Fruit fly (Drosophila melanogaster) whole organism, prepupa: ENCODE data around the gene dpr18.

Experiments used
- CG10631 ChIP-seq: fragments of 200-800 bp; sonication (Bioruptor generic); optimal IDR thresholded peaks from 2 replicates; lab custom pipeline; 2016; ENCODE audit warnings: missing biosample characterization, missing genetic modification characterization
- CG10669 ChIP-seq: fragments of 200-800 bp; sonication (Bioruptor generic); optimal IDR thresholded peaks from 3 replicates; lab custom pipeline; 2018; ENCODE audit warnings: missing biosample characterization, mild to moderate bottlenecking, missing genetic modification characterization, moderate library complexity
- CG11762 ChIP-seq: fragments of 200-800 bp; sonication (Bioruptor generic); optimal IDR thresholded peaks from 3 replicates; lab custom pipeline; 2016; ENCODE audit warnings: missing biosample characterization, missing genetic modification characterization; ENCODE audit not compliant: insufficient read depth
- CG15336 ChIP-seq: fragments of 200-800 bp; sonication (Bioruptor generic); IDR thresholded peaks from 2 replicates; pipeline ENCODE4 v1.3.6; 2022; ENCODE audit warnings: missing biosample characterization, missing genetic modification characterization
- CG16779 ChIP-seq: fragments of 200-800 bp; sonication (Bioruptor generic); optimal IDR thresholded peaks from 3 replicates; lab custom pipeline; 2017; ENCODE audit warnings: missing biosample characterization, mild to moderate bottlenecking, missing genetic modification characterization
- CG3032 ChIP-seq: fragments of 200-800 bp; optimal IDR thresholded peaks from 2 replicates; lab custom pipeline; 2019; ENCODE audit warnings: missing biosample characterization, mild to moderate bottlenecking, missing genetic modification characterization, moderate library complexity
- CG31627 ChIP-seq: fragments of 200-800 bp; sonication (Bioruptor generic); optimal IDR thresholded peaks from 3 replicates; lab custom pipeline; 2016; ENCODE audit warnings: missing biosample characterization, missing genetic modification characterization
- CG32006 ChIP-seq: fragments of 200-800 bp; sonication (Bioruptor generic); optimal IDR thresholded peaks from 3 replicates; lab custom pipeline; 2017; ENCODE audit warnings: missing biosample characterization, mild to moderate bottlenecking, missing genetic modification characterization
- CG34406 ChIP-seq: fragments of 200-800 bp; sonication (Bioruptor generic); optimal IDR thresholded peaks from 3 replicates; lab custom pipeline; 2016; ENCODE audit warnings: missing biosample characterization, missing genetic modification characterization
- CG4318 ChIP-seq: fragments of 200-800 bp; sonication (Bioruptor generic); optimal IDR thresholded peaks from 3 replicates; lab custom pipeline; 2017; ENCODE audit warnings: missing biosample characterization, mild to moderate bottlenecking, missing genetic modification characterization
- CG6276 ChIP-seq: fragments of 200-800 bp; sonication (Bioruptor generic); optimal IDR thresholded peaks from 2 replicates; lab custom pipeline; 2017; ENCODE audit warnings: missing biosample characterization, mild to moderate bottlenecking, missing genetic modification characterization
- CG6792 ChIP-seq: fragments of 200-800 bp; sonication (Bioruptor generic); optimal IDR thresholded peaks from 3 replicates; lab custom pipeline; 2016; ENCODE audit warnings: missing biosample characterization, missing genetic modification characterization
- CG6808 ChIP-seq: fragments of 200-800 bp; sonication (Bioruptor generic); optimal IDR thresholded peaks from 3 replicates; lab custom pipeline; 2017; ENCODE audit warnings: missing biosample characterization, missing genetic modification characterization, mild to moderate bottlenecking, moderate library complexity, missing genetic modification reagents
- CG6854 ChIP-seq: fragments of 200-800 bp; sonication (Bioruptor generic); optimal IDR thresholded peaks from 2 replicates; lab custom pipeline; 2017; ENCODE audit warnings: missing biosample characterization, mild to moderate bottlenecking, missing genetic modification characterization
- CG8119 ChIP-seq: fragments of 200-800 bp; sonication (Bioruptor generic); IDR thresholded peaks from 3 replicates; pipeline ENCODE4 v1.3.6; 2022; ENCODE audit warnings: missing biosample characterization, missing genetic modification characterization
- CG8319 ChIP-seq: fragments of 200-800 bp; sonication (Bioruptor generic); optimal IDR thresholded peaks from 3 replicates; lab custom pipeline; 2016; ENCODE audit warnings: missing biosample characterization, missing genetic modification characterization
- CG8632 ChIP-seq: fragments of 200-800 bp; sonication (Bioruptor generic); optimal IDR thresholded peaks from 3 replicates; lab custom pipeline; 2016; ENCODE audit warnings: missing biosample characterization, missing genetic modification characterization
- CG9139 ChIP-seq: fragments of 200-800 bp; sonication (Bioruptor generic); optimal IDR thresholded peaks from 3 replicates; lab custom pipeline; 2017; ENCODE audit warnings: missing biosample characterization, mild to moderate bottlenecking, missing genetic modification characterization
- Eip75B ChIP-seq: fragments of 200-800 bp; sonication (Bioruptor generic); optimal IDR thresholded peaks from 3 replicates; lab custom pipeline; 2016; ENCODE audit warnings: missing biosample characterization, missing genetic modification characterization
- Eip78C ChIP-seq: fragments of 200-800 bp; sonication (Bioruptor generic); peaks from one replicate; lab custom pipeline; 2016; ENCODE audit warnings: missing biosample characterization, missing genetic modification characterization
- Eip93F ChIP-seq: fragments of 200-800 bp; sonication (Bioruptor generic); optimal IDR thresholded peaks from 2 replicates; lab custom pipeline; 2016; ENCODE audit warnings: missing biosample characterization, mild to moderate bottlenecking, missing genetic modification characterization
- Hr38 ChIP-seq: sonication (Bioruptor generic); optimal IDR thresholded peaks from 2 replicates; lab custom pipeline; 2016; ENCODE audit warnings: missing biosample characterization, missing genetic modification characterization
- Hr39 ChIP-seq: fragments of 200-800 bp; sonication (Bioruptor generic); optimal IDR thresholded peaks from 2 replicates; lab custom pipeline; 2016; ENCODE audit warnings: missing biosample characterization, missing genetic modification characterization
- Hr4 ChIP-seq: fragments of 200-800 bp; sonication (Bioruptor generic); optimal IDR thresholded peaks from 3 replicates; lab custom pipeline; 2016; ENCODE audit warnings: missing biosample characterization, missing genetic modification characterization
- Met ChIP-seq: fragments of 200-800 bp; sonication (Bioruptor generic); optimal IDR thresholded peaks from 3 replicates; lab custom pipeline; 2016; ENCODE audit warnings: missing biosample characterization, missing genetic modification characterization
- OdsH ChIP-seq: fragments of 200-800 bp; sonication (Bioruptor generic); optimal IDR thresholded peaks from 3 replicates; lab custom pipeline; 2016; ENCODE audit warnings: missing biosample characterization, missing genetic modification characterization
- Sox102F ChIP-seq: fragments of 200-800 bp; sonication (Bioruptor generic); optimal IDR thresholded peaks from 2 replicates; lab custom pipeline; 2016; ENCODE audit warnings: missing biosample characterization, mild to moderate bottlenecking, missing genetic modification characterization
- Sox14 ChIP-seq: fragments of 200-800 bp; sonication (Bioruptor generic); optimal IDR thresholded peaks from 3 replicates; lab custom pipeline; 2016; ENCODE audit warnings: missing biosample characterization, missing genetic modification characterization
- Sox15 ChIP-seq: fragments of 200-800 bp; sonication (Bioruptor generic); optimal IDR thresholded peaks from 3 replicates; lab custom pipeline; 2016; ENCODE audit warnings: missing biosample characterization, missing genetic modification characterization
- achi ChIP-seq: fragments of 200-800 bp; sonication (Bioruptor generic); optimal IDR thresholded peaks from 3 replicates; lab custom pipeline; 2016; ENCODE audit warnings: missing biosample characterization, missing genetic modification characterization
- acj6 ChIP-seq: fragments of 200-800 bp; sonication (Bioruptor generic); optimal IDR thresholded peaks from 3 replicates; lab custom pipeline; 2016; ENCODE audit warnings: missing biosample characterization, missing genetic modification characterization
- cyc ChIP-seq: fragments of 200-800 bp; sonication (Bioruptor generic); optimal IDR thresholded peaks from 3 replicates; lab custom pipeline; 2016; ENCODE audit warnings: missing biosample characterization, missing genetic modification characterization
- dsx ChIP-seq: fragments of 200-800 bp; optimal IDR thresholded peaks from 3 replicates; lab custom pipeline; 2019; ENCODE audit warnings: missing biosample characterization, mild to moderate bottlenecking, missing genetic modification characterization, moderate library complexity; ENCODE audit not compliant: poor library complexity, severe bottlenecking
- esn ChIP-seq: fragments of 200-800 bp; sonication (Bioruptor generic); optimal IDR thresholded peaks from 2 replicates; lab custom pipeline; 2016; ENCODE audit warnings: missing biosample characterization, mild to moderate bottlenecking, missing genetic modification characterization, moderate library complexity
- fd85E ChIP-seq: fragments of 200-800 bp; sonication (Bioruptor generic); optimal IDR thresholded peaks from 3 replicates; lab custom pipeline; 2016; ENCODE audit warnings: missing biosample characterization, missing genetic modification characterization
- lz ChIP-seq: fragments of 200-800 bp; sonication (Bioruptor generic); optimal IDR thresholded peaks from 3 replicates; lab custom pipeline; 2016; ENCODE audit warnings: missing biosample characterization, missing genetic modification characterization
- pdm3 ChIP-seq: fragments of 200-800 bp; sonication (Bioruptor generic); optimal IDR thresholded peaks from 3 replicates; lab custom pipeline; 2016; ENCODE audit warnings: missing biosample characterization, missing genetic modification characterization
- spab ChIP-seq: fragments of 200-800 bp; sonication (Bioruptor generic); optimal IDR thresholded peaks from 2 replicates; lab custom pipeline; 2017; ENCODE audit warnings: missing biosample characterization, mild to moderate bottlenecking, missing genetic modification characterization, missing genetic modification reagents
- ss ChIP-seq, 2 experiments: fragments of 200-800 bp; sonication (Bioruptor generic); optimal IDR thresholded peaks; 2 replicates in 1 of 2; 3 replicates in 1 of 2; lab custom pipeline; 2017 to 2018; ENCODE audit warnings: mild to moderate bottlenecking in 2 of 2, missing biosample characterization in 2 of 2, missing genetic modification characterization in 2 of 2, moderate library complexity in 1 of 2
- svp ChIP-seq: fragments of 200-800 bp; sonication (Bioruptor generic); peaks from one replicate; lab custom pipeline; 2016; ENCODE audit warnings: missing biosample characterization, missing genetic modification characterization
- vri ChIP-seq: fragments of 200-800 bp; sonication (Bioruptor generic); optimal IDR thresholded peaks from 3 replicates; lab custom pipeline; 2016; ENCODE audit warnings: missing biosample characterization, mild to moderate bottlenecking, missing genetic modification characterization

The dpr18 gene

dm6 chrX:16085865-16086592 lies 22.5 kb downstream of the dpr18 start:
- TF ChIP-seq pdm3 (GFP tag; lab: Kevin White, UChicago): peak; percentile 47
- no peak for TF ChIP-seq CG34406 (GFP tag; lab: Kevin White, UChicago)
- TF ChIP-seq CG3032 (tag; lab: Kevin White, UChicago): no peak
- peak; percentile 8 for TF ChIP-seq cyc (GFP tag; lab: Kevin White, UChicago)
- TF ChIP-seq CG10669 (GFP tag; lab: Kevin White, UChicago): no peak
- no peak for TF ChIP-seq CG6854 (GFP tag; lab: Kevin White, UChicago)
- peak; percentile 14 for TF ChIP-seq esn (GFP tag; lab: Kevin White, UChicago)
- TF ChIP-seq CG11762: no peak
- TF ChIP-seq vri (GFP tag; lab: Kevin White, UChicago): no peak
- peak; percentile 32 for TF ChIP-seq lz (GFP tag; lab: Kevin White, UChicago)
- no peak; the same call in 2 of the 3 replicates for TF ChIP-seq CG8119 (GFP tag; lab: Robert Waterston, UW)
- no peak for TF ChIP-seq CG16779
- peak; percentile 64 for TF ChIP-seq Eip75B (GFP tag; lab: Kevin White, UChicago)
- no peak for TF ChIP-seq Met (GFP tag; lab: Kevin White, UChicago)
- no peak for TF ChIP-seq CG32006 (GFP tag; lab: Kevin White, UChicago)
- no peak for TF ChIP-seq ss (GFP tag; optimal IDR thresholded peaks at IDR 0.05; lab: Kevin White, UChicago)
- no peak for TF ChIP-seq Sox15 (GFP tag; lab: Kevin White, UChicago)
- peak; percentile 49 for TF ChIP-seq Hr4 (GFP tag; lab: Kevin White, UChicago)
- TF ChIP-seq achi (GFP tag; lab: Kevin White, UChicago): no peak
- no peak for TF ChIP-seq Hr39
- TF ChIP-seq Eip93F (GFP tag; lab: Kevin White, UChicago): no peak
- peak; percentile 32 for TF ChIP-seq CG4318 (GFP tag; lab: Kevin White, UChicago)
- peak; percentile 34 for TF ChIP-seq CG10631 (GFP tag; lab: Kevin White, UChicago)
- peak; percentile 23 for TF ChIP-seq CG6792 (GFP tag; lab: Kevin White, UChicago)
- peak; percentile 13 for TF ChIP-seq CG8319 (GFP tag; lab: Kevin White, UChicago)
- TF ChIP-seq spab (GFP tag; lab: Kevin White, UChicago): peak; percentile 24
- TF ChIP-seq acj6 (GFP tag; lab: Kevin White, UChicago): peak; percentile 47
- no peak for TF ChIP-seq CG6808 (GFP tag; lab: Kevin White, UChicago)
- no peak for TF ChIP-seq CG31627 (GFP tag; lab: Kevin White, UChicago)
- no peak for TF ChIP-seq Sox102F (GFP tag; lab: Kevin White, UChicago)
- TF ChIP-seq OdsH: peak; percentile 52
- TF ChIP-seq fd85E (GFP tag; lab: Kevin White, UChicago): no peak
- peak; percentile 85 for TF ChIP-seq Eip78C
- TF ChIP-seq CG6276 (GFP tag; lab: Kevin White, UChicago): no peak
- peak; percentile 10 for TF ChIP-seq CG8632
- no peak for TF ChIP-seq dsx
- TF ChIP-seq Hr38 (GFP tag; lab: Kevin White, UChicago): no peak
- TF ChIP-seq Sox14 (GFP tag; lab: Kevin White, UChicago): no peak
- peak; percentile 50; the same call in 1 of the 2 replicates for TF ChIP-seq CG15336
- TF ChIP-seq CG9139 (GFP tag; lab: Kevin White, UChicago): no peak

dm6 chrX:16087496-16087895 lies 24.0 kb downstream of the dpr18 start:
- TF ChIP-seq vri (GFP tag; lab: Kevin White, UChicago): no peak
- peak; percentile 47 for TF ChIP-seq svp (GFP tag; lab: Kevin White, UChicago)
